Fruit fly (Drosophila melanogaster) whole organism, pupa: ENCODE data around the gene Syx13.

Experiments used
- CG10348 ChIP-seq: fragments of 200-800 bp; sonication (Bioruptor generic); IDR thresholded peaks from 2 replicates; pipeline ENCODE4 v1.3.6; 2022; ENCODE audit warnings: missing biosample characterization, missing genetic modification characterization
- CG12605 ChIP-seq: fragments of 200-800 bp; sonication (Bioruptor generic); IDR thresholded peaks from 2 replicates; pipeline ENCODE4 v1.3.6; 2022; ENCODE audit warnings: missing biosample characterization, missing genetic modification characterization
- CG13204 ChIP-seq: fragments of 200-800 bp; sonication (Bioruptor generic); optimal IDR thresholded peaks from 2 replicates; lab custom pipeline; 2018; ENCODE audit warnings: missing biosample characterization, mild to moderate bottlenecking, missing genetic modification characterization, moderate library complexity
- CG14655 ChIP-seq: fragments of 200-800 bp; sonication (Bioruptor generic); optimal IDR thresholded peaks from 3 replicates; lab custom pipeline; 2017; ENCODE audit warnings: mild to moderate bottlenecking, missing biosample characterization, missing genetic modification reagents, missing genetic modification characterization
- CG15710 ChIP-seq: fragments of 200-800 bp; sonication (Bioruptor generic); optimal IDR thresholded peaks from 2 replicates; lab custom pipeline; 2018; ENCODE audit warnings: missing biosample characterization, mild to moderate bottlenecking, missing genetic modification characterization, moderate library complexity
- CG17806 ChIP-seq: fragments of 200-800 bp; sonication (Bioruptor generic); optimal IDR thresholded peaks from 2 replicates; lab custom pipeline; 2018; ENCODE audit warnings: missing biosample characterization, mild to moderate bottlenecking, missing genetic modification characterization, moderate library complexity
- CG32121 ChIP-seq: fragments of 200-800 bp; sonication (Bioruptor generic); IDR thresholded peaks from 2 replicates; pipeline ENCODE4 v1.3.6; 2022; ENCODE audit warnings: missing biosample characterization, missing genetic modification characterization
- CG34367 ChIP-seq: fragments of 200-800 bp; sonication (Bioruptor generic); optimal IDR thresholded peaks from 2 replicates; lab custom pipeline; 2018; ENCODE audit warnings: missing biosample characterization, mild to moderate bottlenecking, missing genetic modification characterization
- CG4496 ChIP-seq: fragments of 200-800 bp; sonication (Bioruptor generic); IDR thresholded peaks from 3 replicates; pipeline ENCODE4 v1.3.6; 2022; ENCODE audit warnings: missing biosample characterization, missing genetic modification characterization
- CG8159 ChIP-seq: fragments of 200-800 bp; sonication (Bioruptor generic); optimal IDR thresholded peaks from 3 replicates; lab custom pipeline; 2018; ENCODE audit warnings: missing biosample characterization, mild to moderate bottlenecking, missing genetic modification characterization, moderate library complexity
- CG8301 ChIP-seq: fragments of 200-800 bp; sonication (Bioruptor generic); optimal IDR thresholded peaks from 2 replicates; lab custom pipeline; 2018; ENCODE audit warnings: missing biosample characterization, mild to moderate bottlenecking, missing genetic modification characterization
- CG9948 ChIP-seq: fragments of 200-800 bp; sonication (Bioruptor generic); optimal IDR thresholded peaks from 2 replicates; lab custom pipeline; 2018; ENCODE audit warnings: missing biosample characterization, mild to moderate bottlenecking, missing genetic modification characterization, moderate library complexity
- D1 ChIP-seq: fragments of 200-800 bp; sonication (Bioruptor generic); optimal IDR thresholded peaks from 2 replicates; lab custom pipeline; 2018; ENCODE audit warnings: missing biosample characterization, mild to moderate bottlenecking, missing genetic modification characterization, moderate library complexity
- EcR ChIP-seq: fragments of 200-800 bp; sonication (Bioruptor generic); optimal IDR thresholded peaks from 3 replicates; lab custom pipeline; 2019; ENCODE audit warnings: missing biosample characterization, missing genetic modification characterization, mild to moderate bottlenecking, moderate library complexity, missing genetic modification reagents
- Ets98B ChIP-seq: fragments of 200-800 bp; sonication (Bioruptor generic); IDR thresholded peaks from 2 replicates; pipeline ENCODE4 v1.3.6; 2022; ENCODE audit warnings: missing biosample characterization, missing genetic modification characterization
- Pif1A ChIP-seq: fragments of 200-800 bp; sonication (Bioruptor generic); optimal IDR thresholded peaks from 3 replicates; lab custom pipeline; 2016; ENCODE audit warnings: missing biosample characterization, missing genetic modification characterization
- Pif1B ChIP-seq: fragments of 200-800 bp; sonication (Bioruptor generic); optimal IDR thresholded peaks from 3 replicates; lab custom pipeline; 2016; ENCODE audit warnings: missing biosample characterization, missing genetic modification characterization
- Snoo ChIP-seq: fragments of 200-800 bp; sonication (Bioruptor generic); optimal IDR thresholded peaks from 3 replicates; lab custom pipeline; 2017; ENCODE audit warnings: missing biosample characterization, mild to moderate bottlenecking, missing genetic modification characterization, inconsistent platforms
- fd96Ca ChIP-seq: fragments of 200-800 bp; sonication (Bioruptor generic); IDR thresholded peaks from 3 replicates; pipeline ENCODE4 v1.3.6; 2022; ENCODE audit warnings: missing biosample characterization, missing genetic modification characterization
- gl ChIP-seq: fragments of 200-800 bp; sonication (Bioruptor generic); optimal IDR thresholded peaks from 2 replicates; lab custom pipeline; 2018; ENCODE audit warnings: missing biosample characterization, mild to moderate bottlenecking, missing genetic modification characterization
- rn ChIP-seq: fragments of 200-800 bp; sonication (Bioruptor generic); IDR thresholded peaks from 2 replicates; pipeline ENCODE4 v1.3.6; 2022; ENCODE audit warnings: missing biosample characterization, missing genetic modification characterization

Gene Syx13

DNA sequence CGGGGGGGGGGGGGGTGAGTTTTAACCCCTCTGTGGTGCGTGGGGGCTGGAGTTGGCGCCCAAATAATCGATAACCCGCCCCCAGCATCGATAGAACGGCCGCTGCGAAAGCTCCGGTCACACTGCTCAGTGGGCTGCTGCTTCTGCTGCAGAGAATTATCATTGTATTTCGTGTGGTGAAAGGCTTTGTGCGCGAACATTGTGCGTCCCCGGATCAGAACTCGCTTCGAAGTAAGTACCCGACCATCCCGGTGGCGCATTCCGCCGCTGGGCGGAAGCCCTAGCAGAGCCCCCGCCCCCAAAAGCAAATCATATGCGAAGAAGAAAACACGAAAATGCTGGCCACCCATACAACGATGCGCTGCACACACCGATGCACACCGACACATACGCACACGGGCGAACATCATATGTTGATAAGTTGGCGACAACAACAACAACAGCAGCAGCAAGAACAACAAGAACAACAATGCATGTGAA is at the start of gene Syx13:
Syx13 (plus strand) TSS at position 100 of the 480 bp plus-strand sequence.
- TF ChIP-seq gl: peak; percentile 70
- no peak; the same call in 1 of the 2 replicates for TF ChIP-seq CG12605 (GFP tag; lab: Robert Waterston, UW)
- TF ChIP-seq CG32121: peak; percentile 41; the same call in 1 of the 2 replicates
- TF ChIP-seq rn (GFP tag; lab: Robert Waterston, UW): no peak
- peak; percentile 53 for TF ChIP-seq EcR (GFP tag; lab: Kevin White, UChicago)
- TF ChIP-seq Snoo (tag; lab: Kevin White, UChicago): peak; percentile 9
- peak; percentile 8 for TF ChIP-seq CG15710 (tag; lab: Kevin White, UChicago)
- TF ChIP-seq, all 21 proteins: peak for 5

DNA sequence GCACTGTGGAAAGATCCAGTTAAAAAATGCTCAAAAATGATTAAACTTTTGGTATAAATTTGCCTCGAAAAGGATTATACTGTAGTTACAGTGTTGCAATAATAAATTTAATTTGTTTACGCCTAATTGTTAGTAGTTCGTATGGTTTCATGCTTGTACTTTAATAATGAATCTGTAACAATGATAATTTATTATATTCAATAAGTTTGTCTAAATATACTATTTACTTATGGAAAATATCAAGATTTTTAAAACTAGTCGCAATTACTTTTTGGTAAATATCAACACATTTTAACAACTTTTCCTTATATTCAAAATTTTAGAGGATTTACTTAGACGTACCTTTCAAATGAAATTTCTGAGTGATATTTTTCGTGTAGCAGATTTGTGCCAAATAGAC is 49.4 kb upstream of the Syx13 start, which contains the start of gene CG11262:
CG11262 (plus strand) TSS at position 301 of the 400 bp plus-strand sequence.
- TF ChIP-seq EcR (GFP tag; lab: Kevin White, UChicago): no peak
- no peak for TF ChIP-seq Snoo (tag; lab: Kevin White, UChicago)
- no peak for TF ChIP-seq CG13204 (GFP tag; lab: Kevin White, UChicago)
- TF ChIP-seq Pif1A: no peak
- TF ChIP-seq CG15710 (tag; lab: Kevin White, UChicago): no peak
- TF ChIP-seq fd96Ca: no peak

- no peak for TF ChIP-seq CG17806
- no peak for TF ChIP-seq CG14655 (GFP tag; lab: Kevin White, UChicago)
- TF ChIP-seq CG15710 (tag; lab: Kevin White, UChicago): no peak
- no peak for TF ChIP-seq EcR (GFP tag; lab: Kevin White, UChicago)
- TF ChIP-seq CG4496 (GFP tag; lab: Robert Waterston, UW): peak; percentile 41; the same call in 2 of the 3 replicates
- no peak for TF ChIP-seq Pif1B (GFP tag; lab: Kevin White, UChicago)
- no peak for TF ChIP-seq CG8301
- TF ChIP-seq gl: no peak
- TF ChIP-seq rn (GFP tag; lab: Robert Waterston, UW): no peak
- TF ChIP-seq Snoo (tag; lab: Kevin White, UChicago): no peak
- TF ChIP-seq Ets98B (GFP tag; lab: Robert Waterston, UW): peak; percentile 57
- no peak for TF ChIP-seq CG13204 (GFP tag; lab: Kevin White, UChicago)
- no peak for TF ChIP-seq CG9948 (tag; lab: Kevin White, UChicago)
- peak; percentile 51 for TF ChIP-seq D1 (tag; lab: Kevin White, UChicago)
Observed at dm6 chr3L:13006490-13006889, 37.7 kb upstream of the Syx13 start, which contains the start of gene CG11263. Gene CG11263 (plus strand): TSS chr3L:13006817.

DNA sequence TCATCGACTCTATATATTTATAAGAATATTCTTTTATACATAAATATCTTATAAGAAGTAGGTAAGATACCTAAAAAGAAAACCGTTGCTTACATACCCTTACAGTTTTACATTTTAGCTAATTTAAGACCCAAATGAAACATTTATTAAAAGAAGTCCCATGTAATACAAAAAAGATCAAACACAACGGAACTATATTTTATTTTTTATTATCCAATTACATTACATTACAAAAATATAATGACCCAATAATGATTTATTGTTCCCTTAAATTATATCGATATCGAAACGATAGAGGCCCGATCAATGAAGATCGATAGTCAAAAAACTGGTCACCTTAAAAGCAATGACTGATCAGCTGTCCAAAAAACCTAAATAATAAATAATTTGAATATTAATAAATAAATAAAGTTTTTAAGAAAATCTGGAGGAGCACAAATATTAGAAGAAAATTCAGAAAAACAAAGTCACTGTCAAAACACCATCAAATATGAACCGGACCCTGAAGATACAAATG is 36.2 kb upstream of the Syx13 start:
- TF ChIP-seq EcR (GFP tag; lab: Kevin White, UChicago) (no peak), D1 (tag; lab: Kevin White, UChicago) (peak; percentile 32)

dm6 chr3L:13011511-13011910 is 32.7 kb upstream of the Syx13 start, which contains the start of gene Cul6:
Gene Cul6 (minus strand): TSS chr3L:13011685.
- TF ChIP-seq CG32121 (no peak), EcR (GFP tag; lab: Kevin White, UChicago) (no peak), Ets98B (GFP tag; lab: Robert Waterston, UW) (no peak), CG14655 (GFP tag; lab: Kevin White, UChicago) (no peak), rn (GFP tag; lab: Robert Waterston, UW) (no peak), CG17806 (no peak), D1 (tag; lab: Kevin White, UChicago) (no peak), CG8301 (no peak), CG10348 (GFP tag; lab: Robert Waterston, UW) (no peak), CG12605 (GFP tag; lab: Robert Waterston, UW) (no peak), CG13204 (GFP tag; lab: Kevin White, UChicago) (no peak), Pif1B (GFP tag; lab: Kevin White, UChicago) (no peak), fd96Ca (no peak), CG9948 (tag; lab: Kevin White, UChicago) (no peak), Snoo (tag; lab: Kevin White, UChicago) (no peak), CG4496 (GFP tag; lab: Robert Waterston, UW) (no peak), Pif1A (no peak), CG34367 (tag; lab: Kevin White, UChicago) (no peak), gl (no peak), CG8159 (no peak)

DNA sequence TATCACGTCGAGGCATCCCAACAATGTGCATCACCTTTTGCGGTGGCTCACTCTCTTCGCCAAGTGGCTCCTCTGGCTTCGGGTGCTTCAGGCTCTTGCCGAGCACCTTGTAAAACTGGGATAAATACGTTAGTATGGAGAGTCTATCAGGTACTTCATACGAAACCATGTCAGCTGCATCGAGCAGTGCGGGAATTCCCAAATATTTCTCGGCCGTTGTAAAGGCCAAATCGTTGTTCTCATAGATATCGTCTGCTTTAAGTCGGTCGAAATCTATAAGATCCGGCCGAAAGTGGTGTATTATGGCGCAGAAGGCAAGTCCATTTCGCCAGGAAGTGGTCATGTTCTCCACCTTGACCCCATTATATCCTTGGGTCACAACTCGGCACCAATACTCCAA is 29.5 kb upstream of the Syx13 start:
- TF ChIP-seq CG10348 (GFP tag; lab: Robert Waterston, UW): no peak
- TF ChIP-seq CG34367 (tag; lab: Kevin White, UChicago): no peak
- no peak for TF ChIP-seq Snoo (tag; lab: Kevin White, UChicago)
- no peak for TF ChIP-seq CG9948 (tag; lab: Kevin White, UChicago)
- no peak for TF ChIP-seq CG15710 (tag; lab: Kevin White, UChicago)
- no peak for TF ChIP-seq CG4496 (GFP tag; lab: Robert Waterston, UW)
- TF ChIP-seq CG12605 (GFP tag; lab: Robert Waterston, UW): no peak
- TF ChIP-seq rn (GFP tag; lab: Robert Waterston, UW): no peak
- TF ChIP-seq Ets98B (GFP tag; lab: Robert Waterston, UW): no peak
- TF ChIP-seq CG17806: no peak
